Fruit fly (Drosophila melanogaster) whole organism, embryonic: ENCODE measurements around the gene Ser.
A peak's percentile ranks its signal among the peaks of the same experiment; 100 is the strongest.

ENCODE experiments used
- Blimp-1 ChIP-seq: fragments of 200-800 bp; sonication (Bioruptor generic); optimal IDR thresholded peaks from 3 replicates; lab custom pipeline; 2018; ENCODE audit warnings: missing biosample characterization, missing genetic modification characterization, mild to moderate bottlenecking, moderate library complexity, missing genetic modification reagents
- CG10267 ChIP-seq: fragments of 200-800 bp; sonication (Bioruptor generic); optimal IDR thresholded peaks from 2 replicates; lab custom pipeline; 2018; ENCODE audit warnings: missing biosample characterization, mild to moderate bottlenecking, missing genetic modification characterization, moderate library complexity
- CG10274 ChIP-seq: fragments of 200-800 bp; sonication (Bioruptor generic); optimal IDR thresholded peaks from 3 replicates; lab custom pipeline; 2017; ENCODE audit warnings: missing biosample characterization, mild to moderate bottlenecking, missing genetic modification characterization
- CG10321 ChIP-seq: fragments of 200-800 bp; sonication (Bioruptor generic); IDR thresholded peaks from 2 replicates; pipeline ENCODE4 v1.3.6; 2022; ENCODE audit warnings: missing biosample characterization, missing genetic modification characterization
- CG10543 ChIP-seq: fragments of 200-800 bp; sonication (Bioruptor generic); optimal IDR thresholded peaks from 3 replicates; lab custom pipeline; 2017; ENCODE audit warnings: missing biosample characterization, mild to moderate bottlenecking, missing genetic modification characterization, moderate library complexity
- CG10959 ChIP-seq: fragments of 200-800 bp; sonication (Bioruptor generic); IDR thresholded peaks from 2 replicates; pipeline ENCODE4 v1.3.6; 2022; ENCODE audit warnings: missing biosample characterization, missing genetic modification characterization
- CG18599 ChIP-seq: fragments of 200-800 bp; sonication (Bioruptor generic); optimal IDR thresholded peaks from 3 replicates; lab custom pipeline; 2017; ENCODE audit warnings: missing biosample characterization, missing genetic modification characterization, mild to moderate bottlenecking, moderate library complexity, missing genetic modification reagents
- CG31388 ChIP-seq: fragments of 200-800 bp; sonication (Bioruptor generic); optimal IDR thresholded peaks from 2 replicates; lab custom pipeline; 2016; ENCODE audit warnings: missing biosample characterization, missing genetic modification characterization
- CG32532 ChIP-seq: fragments of 200-800 bp; sonication (Bioruptor generic); IDR thresholded peaks from 2 replicates; pipeline ENCODE4 v1.3.6; 2022; ENCODE audit warnings: missing biosample characterization, missing genetic modification characterization
- CG34422 ChIP-seq: fragments of 200-800 bp; sonication (Bioruptor generic); IDR thresholded peaks from 3 replicates; pipeline ENCODE4 v1.3.6; 2022; ENCODE audit warnings: missing biosample characterization, missing genetic modification characterization
- CG4360 ChIP-seq: fragments of 200-800 bp; sonication (Bioruptor generic); IDR thresholded peaks from 2 replicates; pipeline ENCODE4 v1.3.6; 2022; ENCODE audit warnings: missing biosample characterization, missing genetic modification characterization
- CG4424 ChIP-seq: fragments of 200-800 bp; sonication (Bioruptor generic); optimal IDR thresholded peaks from 3 replicates; lab custom pipeline; 2016; ENCODE audit warnings: missing biosample characterization, missing genetic modification characterization
- CG6254 ChIP-seq: fragments of 200-800 bp; sonication (Bioruptor generic); optimal IDR thresholded peaks from 3 replicates; lab custom pipeline; 2017; ENCODE audit warnings: mild to moderate bottlenecking, missing biosample characterization, missing genetic modification reagents, missing genetic modification characterization
- CG6683 ChIP-seq: fragments of 200-800 bp; sonication (Bioruptor generic); optimal IDR thresholded peaks from 2 replicates; lab custom pipeline; 2017; ENCODE audit warnings: missing biosample characterization, mild to moderate bottlenecking, missing genetic modification characterization, missing genetic modification reagents
- CG6854 ChIP-seq: fragments of 200-800 bp; sonication (Bioruptor generic); optimal IDR thresholded peaks from 3 replicates; lab custom pipeline; 2017; ENCODE audit warnings: missing biosample characterization, mild to moderate bottlenecking, missing genetic modification characterization
- CG7963 ChIP-seq: fragments of 200-800 bp; sonication (Bioruptor generic); IDR thresholded peaks from 3 replicates; pipeline ENCODE4 v1.3.6; 2022; ENCODE audit warnings: missing biosample characterization, missing genetic modification characterization; ENCODE audit not compliant: partially characterized antibody
- CG8388 ChIP-seq: fragments of 200-800 bp; sonication (Bioruptor generic); optimal IDR thresholded peaks from 2 replicates; lab custom pipeline; 2019; ENCODE audit warnings: missing biosample characterization, mild to moderate bottlenecking, missing genetic modification characterization, moderate library complexity
- CG8478 ChIP-seq: fragments of >200 bp; optimal IDR thresholded peaks from 2 replicates; lab custom pipeline; 2018
- CG8924 ChIP-seq: fragments of 200-800 bp; optimal IDR thresholded peaks from 3 replicates; lab custom pipeline; 2019; ENCODE audit warnings: missing biosample characterization, mild to moderate bottlenecking, missing genetic modification characterization, moderate library complexity
- CG9817 ChIP-seq: fragments of 200-800 bp; sonication (Bioruptor generic); optimal IDR thresholded peaks from 2 replicates; lab custom pipeline; 2018; ENCODE audit warnings: missing biosample characterization, mild to moderate bottlenecking, missing genetic modification characterization, moderate library complexity
- CTCF ChIP-seq: fragments of 200-800 bp; sonication (Bioruptor generic); optimal IDR thresholded peaks from 2 replicates; lab custom pipeline; 2017; ENCODE audit warnings: missing biosample characterization, mild to moderate bottlenecking, missing genetic modification characterization, moderate library complexity
- E2f2 ChIP-seq: fragments of 200-800 bp; sonication (Bioruptor generic); IDR thresholded peaks from 2 replicates; pipeline ENCODE4 v1.3.6; 2022; ENCODE audit warnings: missing biosample characterization, missing genetic modification characterization
- Fer1 ChIP-seq: fragments of 200-800 bp; sonication (Bioruptor generic); optimal IDR thresholded peaks from 2 replicates; lab custom pipeline; 2017; ENCODE audit warnings: missing biosample characterization, mild to moderate bottlenecking, missing genetic modification characterization
- Hr51 ChIP-seq, 2 experiments: fragments of 200-800 bp; sonication (Bioruptor generic); optimal IDR thresholded peaks; 2 replicates in 1 of 2; 3 replicates in 1 of 2; lab custom pipeline; 2016 to 2018; ENCODE audit warnings: missing biosample characterization in 2 of 2, missing genetic modification characterization in 2 of 2, mild to moderate bottlenecking in 1 of 2, moderate library complexity in 1 of 2
- Lpt ChIP-seq: fragments of >200 bp; optimal IDR thresholded peaks from 2 replicates; lab custom pipeline; 2018; ENCODE audit warnings: missing biosample characterization, missing genetic modification characterization
- Meics ChIP-seq: fragments of 200-800 bp; sonication (Bioruptor generic); optimal IDR thresholded peaks from 2 replicates; lab custom pipeline; 2017; ENCODE audit warnings: missing biosample characterization, mild to moderate bottlenecking, missing genetic modification characterization
- Oaz ChIP-seq: fragments of 200-800 bp; sonication (Bioruptor generic); IDR thresholded peaks from 2 replicates; pipeline ENCODE4 v1.3.6; 2022; ENCODE audit warnings: missing biosample characterization, missing genetic modification characterization
- PHDP ChIP-seq: fragments of 200-800 bp; sonication (Bioruptor generic); optimal IDR thresholded peaks from 3 replicates; lab custom pipeline; 2018; ENCODE audit warnings: missing biosample characterization, mild to moderate bottlenecking, missing genetic modification characterization, moderate library complexity
- Ptx1 ChIP-seq: fragments of 200-800 bp; sonication (Bioruptor generic); IDR thresholded peaks from 2 replicates; pipeline ENCODE4 v1.3.6; 2022; ENCODE audit warnings: missing biosample characterization, missing genetic modification characterization
- ab ChIP-seq: fragments of 200-800 bp; sonication (Bioruptor generic); optimal IDR thresholded peaks from 2 replicates; lab custom pipeline; 2016; ENCODE audit warnings: missing biosample characterization, missing genetic modification characterization
- chm ChIP-seq: fragments of 200-800 bp; sonication (Bioruptor generic); IDR thresholded peaks from 2 replicates; pipeline ENCODE4 v1.3.6; 2022; ENCODE audit warnings: missing biosample characterization, missing genetic modification characterization
- crc ChIP-seq: fragments of 200-800 bp; sonication (Bioruptor generic); optimal IDR thresholded peaks from 2 replicates; lab custom pipeline; 2016; ENCODE audit warnings: missing biosample characterization, missing genetic modification characterization
- croc ChIP-seq: fragments of 200-800 bp; sonication (Bioruptor generic); conservative IDR thresholded peaks from 3 replicates; pipeline ENCODE4 v1.3.6; 2022; ENCODE audit warnings: missing biosample characterization, missing genetic modification characterization
- cwo ChIP-seq: fragments of 200-800 bp; sonication (Bioruptor generic); optimal IDR thresholded peaks from 3 replicates; lab custom pipeline; 2017; ENCODE audit warnings: missing biosample characterization, missing genetic modification characterization, mild to moderate bottlenecking, moderate library complexity, missing genetic modification reagents
- danr ChIP-seq: fragments of 200-800 bp; sonication (Bioruptor generic); IDR thresholded peaks from 2 replicates; pipeline ENCODE4 v1.3.6; 2022; ENCODE audit warnings: missing biosample characterization, missing genetic modification characterization
- dmrt11E ChIP-seq: fragments of 200-800 bp; sonication (Bioruptor generic); optimal IDR thresholded peaks from 3 replicates; lab custom pipeline; 2018; ENCODE audit warnings: missing biosample characterization, mild to moderate bottlenecking, missing genetic modification characterization, moderate library complexity
- eve ChIP-seq, 2 experiments: fragments of >200 bp; optimal IDR thresholded peaks; 2 replicates each; lab custom pipeline; 2017; ENCODE audit warnings: missing biosample characterization in 2 of 2, missing genetic modification characterization in 2 of 2
- exex ChIP-seq: fragments of 200-800 bp; sonication (Bioruptor generic); optimal IDR thresholded peaks from 4 replicates; lab custom pipeline; 2018; ENCODE audit warnings: missing biosample characterization, mild to moderate bottlenecking, missing genetic modification characterization, moderate library complexity
- fd96Cb ChIP-seq: fragments of 200-800 bp; sonication (Bioruptor generic); optimal IDR thresholded peaks from 2 replicates; lab custom pipeline; 2018; ENCODE audit warnings: missing biosample characterization, mild to moderate bottlenecking, missing genetic modification characterization, moderate library complexity
- fru ChIP-seq: fragments of >200 bp; optimal IDR thresholded peaks from 2 replicates; lab custom pipeline; 2017
- gcm ChIP-seq: fragments of 200-800 bp; sonication (Bioruptor generic); optimal IDR thresholded peaks from 2 replicates; lab custom pipeline; 2019; ENCODE audit warnings: missing biosample characterization, mild to moderate bottlenecking, missing genetic modification characterization, moderate library complexity
- grau ChIP-seq: fragments of 200-800 bp; optimal IDR thresholded peaks from 3 replicates; lab custom pipeline; 2019; ENCODE audit warnings: missing biosample characterization, mild to moderate bottlenecking, missing genetic modification characterization, moderate library complexity
- jumu ChIP-seq: fragments of 200-800 bp; sonication (Bioruptor generic); optimal IDR thresholded peaks from 3 replicates; lab custom pipeline; 2016; ENCODE audit warnings: missing biosample characterization, missing genetic modification characterization
- maf-S ChIP-seq: fragments of 200-800 bp; sonication (Bioruptor generic); optimal IDR thresholded peaks from 2 replicates; lab custom pipeline; 2016; ENCODE audit warnings: missing biosample characterization, missing genetic modification characterization
- pb ChIP-seq: fragments of 200-800 bp; sonication (Bioruptor generic); optimal IDR thresholded peaks from 3 replicates; lab custom pipeline; 2016; ENCODE audit warnings: missing biosample characterization, missing genetic modification characterization
- run ChIP-seq: fragments of 200-800 bp; sonication (Bioruptor generic); optimal IDR thresholded peaks from 3 replicates; lab custom pipeline; 2018; ENCODE audit warnings: missing biosample characterization, mild to moderate bottlenecking, missing genetic modification characterization
- sens ChIP-seq: fragments of 200-800 bp; sonication (Bioruptor generic); peaks from one replicate; lab custom pipeline; 2016; ENCODE audit warnings: missing biosample characterization, missing genetic modification characterization
- usp ChIP-seq: fragments of >200 bp; optimal IDR thresholded peaks from 2 replicates; lab custom pipeline; 2017; ENCODE audit warnings: missing biosample characterization, missing genetic modification characterization

Gene Ser

dm6 chr3R:27153062-27153878 is 40.8 kb downstream of the Ser start (continued):
- TF ChIP-seq CG8478 (lab: Kevin White, UChicago) (no peak), Oaz (no peak), fd96Cb (tag; lab: Kevin White, UChicago) (no peak), exex (tag; lab: Kevin White, UChicago) (peak; percentile 47), Meics (GFP tag; lab: Kevin White, UChicago) (peak; percentile 71), dmrt11E (tag; lab: Kevin White, UChicago) (peak; percentile 9), PHDP (tag; lab: Kevin White, UChicago) (peak; percentile 36), CG7963 (GFP tag; lab: Robert Waterston, UW) (no peak), CG4360 (GFP tag; lab: Robert Waterston, UW) (no peak), eve (GFP tag; optimal IDR thresholded peaks at IDR 0.05; lab: Kevin White, UChicago) (no peak), sens (peak; percentile 73), CG8388 (GFP tag; lab: Kevin White, UChicago) (peak; percentile 14), CG10267 (peak; percentile 28), Fer1 (GFP tag; lab: Kevin White, UChicago) (peak; percentile 46), CTCF (GFP tag; lab: Kevin White, UChicago) (no peak), E2f2 (GFP tag; lab: Robert Waterston, UW) (no peak), Ptx1 (GFP tag; lab: Robert Waterston, UW) (peak; percentile 41; the same call in 1 of the 2 replicates), CG10274 (peak; percentile 38), gcm (GFP tag; lab: Kevin White, UChicago) (no peak), CG10321 (peak; percentile 11; the same call in 1 of the 2 replicates), jumu (GFP tag; lab: Kevin White, UChicago) (no peak), cwo (GFP tag; lab: Kevin White, UChicago) (peak; percentile 66), CG4424 (peak; percentile 20), usp (no peak), run (no peak), CG6683 (GFP tag; lab: Kevin White, UChicago) (no peak), fru (lab: Kevin White, UChicago) (no peak), crc (GFP tag; lab: Kevin White, UChicago) (no peak), grau (tag; lab: Kevin White, UChicago) (peak; percentile 74), CG34422 (peak; percentile 43; the same call in 1 of the 3 replicates), ab (GFP tag; lab: Kevin White, UChicago) (no peak), CG6254 (GFP tag; lab: Kevin White, UChicago) (peak; percentile 38), Lpt (GFP tag; lab: Kevin White, UChicago) (no peak), pb (GFP tag; lab: Kevin White, UChicago) (no peak), chm (GFP tag; lab: Robert Waterston, UW) (no peak), CG8924 (tag; lab: Kevin White, UChicago) (peak; percentile 70), CG32532 (GFP tag; lab: Robert Waterston, UW) (peak; percentile 48; the same call in 1 of the 2 replicates), CG31388 (GFP tag; lab: Kevin White, UChicago) (no peak), CG6854 (GFP tag; lab: Kevin White, UChicago) (peak; percentile 21), CG10959 (GFP tag; lab: Robert Waterston, UW) (no peak), Blimp-1 (GFP tag; lab: Kevin White, UChicago) (peak; percentile 12), maf-S (GFP tag; lab: Kevin White, UChicago) (no peak), CG9817 (tag; lab: Kevin White, UChicago) (peak; percentile 35), CG18599 (peak; percentile 71), Hr51 (GFP tag; optimal IDR thresholded peaks at IDR 0.05; lab: Kevin White, UChicago) (peak in 1 of 2 experiments; percentile 63), croc (GFP tag; lab: Robert Waterston, UW) (no peak), danr (no peak), CG10543 (GFP tag; lab: Kevin White, UChicago) (peak; percentile 42)
